Fruit fly (Drosophila melanogaster): ENCODE data around the gene Vti1a.

The Vti1a gene

DNA sequence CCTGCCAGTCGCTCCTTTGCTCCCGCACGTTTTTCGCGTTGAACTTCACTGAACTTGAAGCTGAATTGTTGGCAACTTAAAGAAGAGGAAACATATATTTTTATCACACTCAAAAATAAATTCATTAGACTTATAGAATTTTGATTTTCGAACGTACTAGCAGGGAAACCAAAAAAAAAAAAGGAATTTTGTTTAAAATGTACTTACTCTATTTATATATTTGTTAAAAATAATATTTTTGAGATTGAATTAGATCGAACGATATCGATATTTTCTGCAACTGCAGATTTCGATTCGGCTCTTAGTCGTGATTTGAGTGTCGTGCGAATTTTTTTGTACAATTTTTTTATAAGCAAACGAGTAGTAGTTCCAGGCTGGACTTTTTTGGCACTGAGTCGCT lies 38.8 kb upstream of the Vti1a start (continued):
- TF ChIP-seq CG6792 (GFP tag; optimal IDR thresholded peaks at IDR 0.05) (no peak), vri (GFP tag; optimal IDR thresholded peaks at IDR 0.05) (no peak), CG8119 (GFP tag; IDR thresholded peaks at IDR 0.05) (no peak), achi (GFP tag; optimal IDR thresholded peaks at IDR 0.05) (peak; percentile 44), cyc (GFP tag; optimal IDR thresholded peaks at IDR 0.05) (peak; percentile 5), CG11762 (GFP tag; optimal IDR thresholded peaks at IDR 0.05; ENCODE audit: insufficient read depth) (peak; percentile 24), CG3032 (tag; optimal IDR thresholded peaks at IDR 0.05) (no peak), CG11902 (GFP tag; optimal IDR thresholded peaks at IDR 0.05) (no peak), fd85E (GFP tag; optimal IDR thresholded peaks at IDR 0.05) (no peak), CG7368 (GFP tag; optimal IDR thresholded peaks at IDR 0.05) (peak; percentile 44), pdm3 (GFP tag; optimal IDR thresholded peaks at IDR 0.05) (no peak), acj6 (GFP tag; optimal IDR thresholded peaks at IDR 0.05) (no peak), Blimp-1 (GFP tag; optimal IDR thresholded peaks at IDR 0.05) (no peak), Ets96B (tag; optimal IDR thresholded peaks at IDR 0.05) (peak; percentile 55), Eip78C (GFP tag) (peak; percentile 30), CG1621 (tag; optimal IDR thresholded peaks at IDR 0.05) (no peak), CG15336 (GFP tag; IDR thresholded peaks at IDR 0.05) (no peak), spab (GFP tag; optimal IDR thresholded peaks at IDR 0.05) (peak; percentile 16), CG8632 (GFP tag; optimal IDR thresholded peaks at IDR 0.05) (no peak), CG3919 (GFP tag; optimal IDR thresholded peaks at IDR 0.05) (peak; percentile 59), Lpt (GFP tag; optimal IDR thresholded peaks at IDR 0.05) (no peak), Ets21C (GFP tag; optimal IDR thresholded peaks at IDR 0.05) (no peak), CG34406 (GFP tag; optimal IDR thresholded peaks at IDR 0.05) (no peak), Hr39 (GFP tag; optimal IDR thresholded peaks at IDR 0.05) (no peak), CG6808 (GFP tag; optimal IDR thresholded peaks at IDR 0.05) (peak; percentile 23), ss (GFP tag; optimal IDR thresholded peaks at IDR 0.05) (no peak)

DNA sequence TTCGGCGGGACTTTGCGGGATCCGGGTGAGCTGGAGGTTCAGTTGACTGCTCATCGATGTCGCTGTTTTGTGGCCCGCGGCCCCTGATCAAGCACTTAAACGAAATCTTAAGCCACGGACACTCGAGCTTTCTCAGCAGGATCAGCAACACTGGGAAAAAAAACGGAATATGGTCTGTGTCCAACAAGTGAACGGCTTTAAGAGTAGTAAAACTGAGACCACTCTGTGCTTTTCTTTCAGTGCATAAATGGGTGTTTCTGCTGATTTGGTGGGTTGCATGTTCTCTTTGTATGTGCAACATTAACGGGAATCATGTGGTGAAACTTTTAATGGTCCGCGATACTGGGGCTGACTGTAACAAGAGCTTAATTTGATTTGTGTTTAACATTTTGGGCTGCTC lies 36.6 kb upstream of the Vti1a start:
- TF ChIP-seq Eip93F (GFP tag; optimal IDR thresholded peaks at IDR 0.05) (peak; percentile 66), Ets96B (tag; optimal IDR thresholded peaks at IDR 0.05) (no peak), Sox15 (GFP tag; optimal IDR thresholded peaks at IDR 0.05) (no peak), Eip78C (GFP tag) (peak; percentile 75), CG11902 (GFP tag; optimal IDR thresholded peaks at IDR 0.05) (peak; percentile 15), spab (GFP tag; optimal IDR thresholded peaks at IDR 0.05) (peak; percentile 6), CG6854 (GFP tag; optimal IDR thresholded peaks at IDR 0.05) (peak; percentile 52), CG6808 (GFP tag; optimal IDR thresholded peaks at IDR 0.05) (no peak), CG6792 (GFP tag; optimal IDR thresholded peaks at IDR 0.05) (peak; percentile 32), CG4318 (GFP tag; optimal IDR thresholded peaks at IDR 0.05) (no peak), salr (GFP tag; optimal IDR thresholded peaks at IDR 0.05) (no peak), CG7368 (GFP tag; optimal IDR thresholded peaks at IDR 0.05) (no peak), CG11762 (GFP tag; optimal IDR thresholded peaks at IDR 0.05; ENCODE audit: insufficient read depth) (no peak), topi (GFP tag; optimal IDR thresholded peaks at IDR 0.05) (peak; percentile 49), Smox (GFP tag; optimal IDR thresholded peaks at IDR 0.05) (peak; percentile 56), cyc (GFP tag; optimal IDR thresholded peaks at IDR 0.05) (peak; percentile 58), CG6276 (GFP tag; optimal IDR thresholded peaks at IDR 0.05) (no peak), acj6 (GFP tag; optimal IDR thresholded peaks at IDR 0.05) (peak; percentile 16), CG11294 (GFP tag; IDR thresholded peaks at IDR 0.05) (no peak), ss (GFP tag; optimal IDR thresholded peaks at IDR 0.05) (no peak), CG31627 (GFP tag; optimal IDR thresholded peaks at IDR 0.05) (peak; percentile 51), CG8632 (GFP tag; optimal IDR thresholded peaks at IDR 0.05) (no peak), Hr38 (GFP tag; optimal IDR thresholded peaks at IDR 0.05) (no peak), OdsH (GFP tag; optimal IDR thresholded peaks at IDR 0.05) (peak; percentile 19), Hr4 (GFP tag; optimal IDR thresholded peaks at IDR 0.05) (no peak), CG15336 (GFP tag; IDR thresholded peaks at IDR 0.05) (no peak), net (GFP tag; optimal IDR thresholded peaks at IDR 0.05) (no peak), CG8319 (GFP tag; optimal IDR thresholded peaks at IDR 0.05) (no peak), Eip75B (GFP tag; optimal IDR thresholded peaks at IDR 0.05) (peak; percentile 51), CG16779 (tag; optimal IDR thresholded peaks at IDR 0.05) (no peak), CG10631 (GFP tag; optimal IDR thresholded peaks at IDR 0.05) (peak; percentile 12), CG1621 (tag; optimal IDR thresholded peaks at IDR 0.05) (no peak), pdm3 (GFP tag; optimal IDR thresholded peaks at IDR 0.05) (peak; percentile 14), lz (GFP tag; optimal IDR thresholded peaks at IDR 0.05) (peak; percentile 55), dsx (GFP tag; optimal IDR thresholded peaks at IDR 0.05; ENCODE audit: poor library complexity, severe bottlenecking) (no peak), CG8119 (GFP tag; IDR thresholded peaks at IDR 0.05) (no peak), Blimp-1 (GFP tag; optimal IDR thresholded peaks at IDR 0.05) (no peak), Ets21C (GFP tag; optimal IDR thresholded peaks at IDR 0.05) (peak; percentile 39), fkh (GFP tag; optimal IDR thresholded peaks at IDR 0.05) (no peak), Sox14 (GFP tag; optimal IDR thresholded peaks at IDR 0.05) (peak; percentile 17)

All from whole organism, prepupa.